Worm (Caenorhabditis elegans): ENCODE data around the gene oac-37.

- TF ChIP-seq dao-5 (tag; optimal IDR thresholded peaks at IDR 0.05) (no peak), him-1 (tag; optimal IDR thresholded peaks at IDR 0.05) (no peak)
Observed at ce11 chrIV:14158086-14158485, 12.4 kb downstream of the oac-37 start, which contains the start of gene R05A10.8.

Data from whole organism, L4/young adult.